Fruit fly (Drosophila melanogaster) whole organism, embryonic: ENCODE results near the gene Spn88Eb.

ENCODE experiments used
- Aef1 ChIP-seq: fragments of 200-800 bp; sonication (Bioruptor generic); IDR thresholded peaks from 3 replicates; pipeline ENCODE4 v1.3.6; 2022; ENCODE audit warnings: missing biosample characterization, missing genetic modification characterization
- Bdp1 ChIP-seq: fragments of 200-800 bp; sonication (Bioruptor generic); optimal IDR thresholded peaks from 3 replicates; lab custom pipeline; 2016; ENCODE audit warnings: missing biosample characterization, missing genetic modification characterization
- Blimp-1 ChIP-seq: fragments of 200-800 bp; sonication (Bioruptor generic); optimal IDR thresholded peaks from 3 replicates; lab custom pipeline; 2018; ENCODE audit warnings: missing biosample characterization, missing genetic modification characterization, mild to moderate bottlenecking, moderate library complexity, missing genetic modification reagents
- Bteb2 ChIP-seq: fragments of 200-800 bp; sonication (Bioruptor generic); optimal IDR thresholded peaks from 2 replicates; lab custom pipeline; 2016; ENCODE audit warnings: missing biosample characterization, missing genetic modification characterization
- CG10321 ChIP-seq: fragments of 200-800 bp; sonication (Bioruptor generic); IDR thresholded peaks from 2 replicates; pipeline ENCODE4 v1.3.6; 2022; ENCODE audit warnings: missing biosample characterization, missing genetic modification characterization
- CG11456 ChIP-seq: fragments of 200-800 bp; sonication (Bioruptor generic); IDR thresholded peaks from 3 replicates; pipeline ENCODE4 v1.3.6; 2022; ENCODE audit warnings: missing biosample characterization, missing genetic modification characterization
- CG12659 ChIP-seq: fragments of 200-800 bp; sonication (Bioruptor generic); optimal IDR thresholded peaks from 3 replicates; lab custom pipeline; 2017; ENCODE audit warnings: mild to moderate bottlenecking, missing biosample characterization, missing genetic modification reagents, missing genetic modification characterization
- CG13424 ChIP-seq: fragments of 200-800 bp; sonication (Bioruptor generic); optimal IDR thresholded peaks from 2 replicates; lab custom pipeline; 2019; ENCODE audit warnings: missing biosample characterization, mild to moderate bottlenecking, missing genetic modification characterization, moderate library complexity
- CG14965 ChIP-seq: fragments of 200-800 bp; sonication (Bioruptor generic); optimal IDR thresholded peaks from 2 replicates; lab custom pipeline; 2016; ENCODE audit warnings: missing biosample characterization, missing genetic modification characterization, borderline replicate concordance
- CG15696 ChIP-seq: fragments of 200-800 bp; sonication (Bioruptor generic); optimal IDR thresholded peaks from 2 replicates; lab custom pipeline; 2019; ENCODE audit warnings: missing biosample characterization, mild to moderate bottlenecking, missing genetic modification characterization, moderate library complexity
- CG1603 ChIP-seq: fragments of 200-800 bp; sonication (Bioruptor generic); optimal IDR thresholded peaks from 2 replicates; lab custom pipeline; 2019; ENCODE audit warnings: missing biosample characterization, mild to moderate bottlenecking, missing genetic modification characterization, moderate library complexity
- CG17612 ChIP-seq: fragments of 200-800 bp; sonication (Bioruptor generic); IDR thresholded peaks from 2 replicates; pipeline ENCODE4 v1.3.6; 2022; ENCODE audit warnings: missing biosample characterization, missing genetic modification characterization
- CG30020 ChIP-seq: fragments of 200-800 bp; optimal IDR thresholded peaks from 2 replicates; lab custom pipeline; 2019; ENCODE audit warnings: missing biosample characterization, mild to moderate bottlenecking, missing genetic modification characterization, moderate library complexity
- CG31365 ChIP-seq: fragments of 200-800 bp; sonication (Bioruptor generic); optimal IDR thresholded peaks from 2 replicates; lab custom pipeline; 2018; ENCODE audit warnings: missing biosample characterization, mild to moderate bottlenecking, missing genetic modification characterization
- CG32772 ChIP-seq: fragments of 200-800 bp; sonication (Bioruptor generic); IDR thresholded peaks from 2 replicates; pipeline ENCODE4 v1.3.6; 2022; ENCODE audit warnings: missing biosample characterization, missing genetic modification characterization
- CG42726 ChIP-seq: fragments of 200-800 bp; sonication (Bioruptor generic); IDR thresholded peaks from 2 replicates; pipeline ENCODE4 v1.3.6; 2022; ENCODE audit warnings: missing biosample characterization, missing genetic modification characterization; ENCODE audit not compliant: partially characterized antibody
- CG6813 ChIP-seq: fragments of 200-800 bp; sonication (Bioruptor generic); optimal IDR thresholded peaks from 2 replicates; lab custom pipeline; 2017; ENCODE audit warnings: missing biosample characterization, missing genetic modification characterization, mild to moderate bottlenecking, moderate library complexity, missing genetic modification reagents
- CG7357 ChIP-seq: fragments of 200-800 bp; sonication (Bioruptor generic); IDR thresholded peaks from 3 replicates; pipeline ENCODE4 v1.3.6; 2022; ENCODE audit warnings: missing biosample characterization, missing genetic modification characterization
- CG7987 ChIP-seq: fragments of 200-800 bp; sonication (Bioruptor generic); optimal IDR thresholded peaks from 2 replicates; lab custom pipeline; 2018; ENCODE audit warnings: missing biosample characterization, mild to moderate bottlenecking, missing genetic modification characterization, moderate library complexity
- CG9932 ChIP-seq: fragments of 200-800 bp; sonication (Bioruptor generic); IDR thresholded peaks from 2 replicates; pipeline ENCODE4 v1.3.6; 2022; ENCODE audit warnings: missing biosample characterization, missing genetic modification characterization
- Camta ChIP-seq: fragments of 200-800 bp; sonication (Bioruptor generic); optimal IDR thresholded peaks from 2 replicates; lab custom pipeline; 2016; ENCODE audit warnings: missing biosample characterization, missing genetic modification characterization
- D19B ChIP-seq: fragments of 200-800 bp; sonication (Bioruptor generic); optimal IDR thresholded peaks from 2 replicates; lab custom pipeline; 2017; ENCODE audit warnings: missing biosample characterization, mild to moderate bottlenecking, missing genetic modification characterization
- Doc3 ChIP-seq: fragments of 200-800 bp; sonication (Bioruptor generic); IDR thresholded peaks from 3 replicates; pipeline ENCODE4 v1.3.6; 2022; ENCODE audit warnings: missing biosample characterization, missing genetic modification characterization; ENCODE audit not compliant: partially characterized antibody
- Med ChIP-seq: fragments of 200-800 bp; sonication (Bioruptor generic); peaks from one replicate; lab custom pipeline; 2016; ENCODE audit warnings: missing biosample characterization, missing genetic modification characterization, mild to moderate bottlenecking, inconsistent platforms, moderate library complexity
- Poxn ChIP-seq: fragments of 200-800 bp; sonication (Bioruptor generic); IDR thresholded peaks from 2 replicates; pipeline ENCODE4 v1.3.6; 2022; ENCODE audit warnings: missing biosample characterization, missing genetic modification characterization
- Ravus ChIP-seq: fragments of 200-800 bp; sonication (Bioruptor generic); IDR thresholded peaks from 2 replicates; pipeline ENCODE4 v1.3.6; 2022; ENCODE audit warnings: missing biosample characterization, missing genetic modification characterization
- Rfx ChIP-seq: fragments of 200-800 bp; sonication (Bioruptor generic); IDR thresholded peaks from 2 replicates; pipeline ENCODE4 v1.3.6; 2022; ENCODE audit warnings: missing biosample characterization, missing genetic modification characterization
- Rx ChIP-seq: fragments of 200-800 bp; sonication (Bioruptor generic); IDR thresholded peaks from 2 replicates; pipeline ENCODE4 v1.3.6; 2022; ENCODE audit warnings: missing biosample characterization, missing genetic modification characterization
- Sox102F ChIP-seq: fragments of 200-800 bp; sonication (Bioruptor generic); optimal IDR thresholded peaks from 2 replicates; lab custom pipeline; 2018; ENCODE audit warnings: missing biosample characterization, mild to moderate bottlenecking, missing genetic modification characterization, moderate library complexity
- Sry-δ ChIP-seq: fragments of 200-800 bp; sonication (Bioruptor generic); optimal IDR thresholded peaks from 2 replicates; lab custom pipeline; 2016; ENCODE audit warnings: missing biosample characterization, missing genetic modification characterization
- Ssrp ChIP-seq: fragments of 200-800 bp; sonication (Bioruptor generic); optimal IDR thresholded peaks from 2 replicates; lab custom pipeline; 2018; ENCODE audit warnings: missing biosample characterization, mild to moderate bottlenecking, missing genetic modification characterization, moderate library complexity
- Usf ChIP-seq: fragments of 200-800 bp; sonication (Bioruptor generic); optimal IDR thresholded peaks from 2 replicates; lab custom pipeline; 2017; ENCODE audit warnings: missing genotype, missing biosample characterization, missing genetic modification characterization
- ase ChIP-seq: fragments of 200-800 bp; sonication (Bioruptor generic); IDR thresholded peaks from 3 replicates; pipeline ENCODE4 v1.3.6; 2022; ENCODE audit warnings: missing biosample characterization, missing genetic modification characterization
- dimm ChIP-seq: fragments of 200-800 bp; sonication (Bioruptor generic); IDR thresholded peaks from 2 replicates; pipeline ENCODE4 v1.3.6; 2022; ENCODE audit warnings: missing biosample characterization, missing genetic modification characterization
- dmrt11E ChIP-seq: fragments of 200-800 bp; sonication (Bioruptor generic); optimal IDR thresholded peaks from 3 replicates; lab custom pipeline; 2018; ENCODE audit warnings: missing biosample characterization, mild to moderate bottlenecking, missing genetic modification characterization, moderate library complexity
- esg ChIP-seq: fragments of 200-800 bp; sonication (Bioruptor generic); conservative IDR thresholded peaks from 2 replicates; pipeline ENCODE4 v1.3.6; 2022; ENCODE audit warnings: missing biosample characterization, missing genetic modification characterization
- gcm2 ChIP-seq: fragments of 200-800 bp; sonication (Bioruptor generic); optimal IDR thresholded peaks from 2 replicates; lab custom pipeline; 2016; ENCODE audit warnings: missing biosample characterization, missing genetic modification characterization
- insv ChIP-seq, 2 experiments: fragments of 200-800 bp; sonication (Bioruptor generic); optimal IDR thresholded peaks; 3 replicates each; lab custom pipeline; 2016 to 2018; ENCODE audit warnings: missing biosample characterization in 2 of 2, missing genetic modification characterization in 2 of 2
- jumu ChIP-seq: fragments of 200-800 bp; sonication (Bioruptor generic); optimal IDR thresholded peaks from 3 replicates; lab custom pipeline; 2016; ENCODE audit warnings: missing biosample characterization, missing genetic modification characterization
- lilli ChIP-seq: fragments of 200-800 bp; sonication (Bioruptor generic); optimal IDR thresholded peaks from 3 replicates; lab custom pipeline; 2016; ENCODE audit warnings: missing biosample characterization, missing genetic modification characterization
- lmd ChIP-seq: fragments of 200-800 bp; sonication (Bioruptor generic); IDR thresholded peaks from 2 replicates; pipeline ENCODE4 v1.3.6; 2022; ENCODE audit warnings: missing biosample characterization, missing genetic modification characterization
- nau ChIP-seq: fragments of 200-800 bp; sonication (Bioruptor generic); optimal IDR thresholded peaks from 3 replicates; lab custom pipeline; 2017; ENCODE audit warnings: missing biosample characterization, mild to moderate bottlenecking, missing genetic modification characterization, missing genetic modification reagents
- odd ChIP-seq: fragments of 200-800 bp; sonication (Bioruptor generic); optimal IDR thresholded peaks from 2 replicates; lab custom pipeline; 2017; ENCODE audit warnings: missing biosample characterization, mild to moderate bottlenecking, missing genetic modification characterization
- p53 ChIP-seq: fragments of 200-800 bp; sonication (Bioruptor generic); optimal IDR thresholded peaks from 2 replicates; lab custom pipeline; 2016; ENCODE audit warnings: missing biosample characterization, missing genetic modification characterization
- psq ChIP-seq: fragments of 200-800 bp; sonication (Bioruptor generic); optimal IDR thresholded peaks from 2 replicates; lab custom pipeline; 2017; ENCODE audit warnings: missing biosample characterization, missing genetic modification characterization
- pzg ChIP-seq: fragments of 200-800 bp; sonication (Bioruptor generic); optimal IDR thresholded peaks from 3 replicates; lab custom pipeline; 2018; ENCODE audit warnings: missing biosample characterization, mild to moderate bottlenecking, missing genetic modification characterization, moderate library complexity
- ranshi ChIP-seq: fragments of 200-800 bp; sonication (Bioruptor generic); IDR thresholded peaks from 2 replicates; pipeline ENCODE4 v1.3.6; 2022; ENCODE audit warnings: missing biosample characterization, missing genetic modification characterization
- sima ChIP-seq: fragments of 200-800 bp; sonication (Bioruptor generic); optimal IDR thresholded peaks from 2 replicates; lab custom pipeline; 2016; ENCODE audit warnings: missing biosample characterization, missing genetic modification characterization
- tin ChIP-seq: fragments of 200-800 bp; sonication (Bioruptor generic); optimal IDR thresholded peaks from 3 replicates; lab custom pipeline; 2016; ENCODE audit warnings: missing biosample characterization, missing genetic modification characterization
- wor ChIP-seq: fragments of 200-800 bp; sonication (Bioruptor generic); IDR thresholded peaks from 2 replicates; pipeline ENCODE4 v1.3.6; 2022; ENCODE audit warnings: missing biosample characterization, missing genetic modification characterization
- zen2 ChIP-seq: fragments of 200-800 bp; sonication (Bioruptor generic); IDR thresholded peaks from 3 replicates; pipeline ENCODE4 v1.3.6; 2022; ENCODE audit warnings: missing biosample characterization, missing genetic modification characterization; ENCODE audit not compliant: partially characterized antibody
- zf30C ChIP-seq: fragments of 200-800 bp; sonication (Bioruptor generic); optimal IDR thresholded peaks from 3 replicates; lab custom pipeline; 2018; ENCODE audit warnings: missing biosample characterization, mild to moderate bottlenecking, missing genetic modification characterization

The Spn88Eb gene

DNA sequence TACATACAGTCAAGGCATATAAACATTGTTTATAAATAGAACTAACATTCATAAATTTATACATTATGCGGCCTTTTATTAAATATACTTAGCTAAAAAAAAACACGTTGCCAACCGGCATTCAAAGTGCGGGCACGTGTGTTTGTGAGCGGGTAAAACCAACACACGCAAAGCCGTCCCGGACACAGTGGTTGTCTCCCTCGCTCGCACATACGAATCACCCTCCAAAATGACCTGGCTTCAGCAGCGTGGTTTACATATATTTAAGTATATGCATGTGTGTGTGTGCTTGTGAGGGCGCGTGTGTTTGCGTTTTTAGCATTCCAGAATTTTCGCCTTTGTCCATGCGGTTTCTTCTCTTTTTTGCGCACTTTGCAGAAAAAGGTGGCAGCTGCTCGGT, 34.9 kb upstream of the Spn88Eb start (continued):
- TF ChIP-seq CG15696: no peak
- TF ChIP-seq lilli (GFP tag; lab: Kevin White, UChicago): peak; percentile 30
- TF ChIP-seq Ssrp (tag; lab: Kevin White, UChicago): no peak
- no peak for TF ChIP-seq psq
- no peak for TF ChIP-seq CG31365 (tag; lab: Kevin White, UChicago)
- TF ChIP-seq Doc3 (GFP tag; lab: Robert Waterston, UW): no peak
- no peak for TF ChIP-seq CG1603 (tag; lab: Kevin White, UChicago)
- no peak for TF ChIP-seq zf30C (GFP tag; lab: Kevin White, UChicago)
- TF ChIP-seq dimm (GFP tag; lab: Robert Waterston, UW): no peak
- TF ChIP-seq zen2 (GFP tag; lab: Robert Waterston, UW): no peak
- no peak for TF ChIP-seq sima
- TF ChIP-seq esg (GFP tag; lab: Robert Waterston, UW): no peak
- TF ChIP-seq Usf (GFP tag; lab: Kevin White, UChicago): no peak
- TF ChIP-seq CG32772 (GFP tag; lab: Robert Waterston, UW): no peak
- no peak for TF ChIP-seq CG11456
- no peak for TF ChIP-seq CG7987 (GFP tag; lab: Kevin White, UChicago)
- TF ChIP-seq wor (GFP tag; lab: Robert Waterston, UW): no peak
- no peak for TF ChIP-seq CG17612
- peak; percentile 97 for TF ChIP-seq CG10321 (GFP tag; lab: Robert Waterston, UW)
- no peak for TF ChIP-seq p53 (GFP tag; lab: Kevin White, UChicago)
- TF ChIP-seq Rfx (GFP tag; lab: Robert Waterston, UW): no peak
- no peak for TF ChIP-seq Blimp-1 (GFP tag; lab: Kevin White, UChicago)
- no peak for TF ChIP-seq CG42726 (GFP tag; lab: Robert Waterston, UW)
- no peak for TF ChIP-seq Camta (GFP tag; lab: Kevin White, UChicago)
- TF ChIP-seq CG30020 (tag; lab: Kevin White, UChicago): no peak
- TF ChIP-seq Med (GFP tag; lab: Kevin White, UChicago): peak; percentile 53
- TF ChIP-seq insv (GFP tag; optimal IDR thresholded peaks at IDR 0.05; lab: Kevin White, UChicago): no peak
- TF ChIP-seq tin (GFP tag; lab: Kevin White, UChicago): no peak
- no peak for TF ChIP-seq CG6813 (GFP tag; lab: Kevin White, UChicago)
- TF ChIP-seq CG13424 (tag; lab: Kevin White, UChicago): no peak
- no peak for TF ChIP-seq CG7357 (GFP tag; lab: Robert Waterston, UW)
- TF ChIP-seq D19B (GFP tag; lab: Kevin White, UChicago): no peak
- TF ChIP-seq odd (GFP tag; lab: Kevin White, UChicago): no peak
- TF ChIP-seq lmd (GFP tag; lab: Robert Waterston, UW): no peak
- peak; percentile 5 for TF ChIP-seq pzg (GFP tag; lab: Kevin White, UChicago)
- no peak for TF ChIP-seq CG12659
- TF ChIP-seq ranshi (GFP tag; lab: Robert Waterston, UW): no peak
- no peak for TF ChIP-seq Aef1 (GFP tag; lab: Robert Waterston, UW)
- no peak for TF ChIP-seq Rx (GFP tag; lab: Robert Waterston, UW)
- TF ChIP-seq Sox102F: no peak
- no peak for TF ChIP-seq dmrt11E (tag; lab: Kevin White, UChicago)
- TF ChIP-seq Ravus (GFP tag; lab: Robert Waterston, UW): no peak
- TF ChIP-seq jumu (GFP tag; lab: Kevin White, UChicago): no peak
- TF ChIP-seq nau: no peak
- no peak for TF ChIP-seq Sry-δ (GFP tag; lab: Kevin White, UChicago)
- no peak for TF ChIP-seq CG14965 (GFP tag; lab: Kevin White, UChicago)
- TF ChIP-seq Bdp1 (GFP tag; lab: Kevin White, UChicago): no peak
- TF ChIP-seq Poxn (GFP tag; lab: Robert Waterston, UW): no peak
- TF ChIP-seq CG9932 (GFP tag; lab: Robert Waterston, UW): peak; percentile 28; the same call in 1 of the 2 replicates
- TF ChIP-seq Bteb2 (GFP tag; lab: Kevin White, UChicago): no peak
- TF ChIP-seq ase (GFP tag; lab: Robert Waterston, UW): no peak
- TF ChIP-seq gcm2 (GFP tag; lab: Kevin White, UChicago): no peak
